Worm (Caenorhabditis elegans): ENCODE data around the gene btb-6.

DNA sequence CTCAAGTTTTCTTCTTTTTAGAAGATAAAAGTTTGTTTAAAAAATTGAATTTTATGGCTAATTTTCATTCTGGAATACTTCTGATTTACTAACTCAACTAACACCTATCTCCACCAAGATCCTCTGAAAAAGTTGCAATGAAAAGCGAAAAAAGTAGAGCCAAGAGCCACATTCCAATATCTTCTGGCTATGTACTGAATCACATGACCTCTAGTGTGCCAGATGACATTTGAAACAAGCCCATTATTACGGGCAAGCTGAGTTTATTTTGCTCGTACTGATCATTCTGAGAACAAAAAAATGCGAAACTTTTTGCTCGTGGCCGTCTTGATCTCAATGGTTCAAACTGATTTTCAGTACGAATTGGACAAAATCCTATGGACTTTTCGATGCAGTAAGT, 36.0 kb upstream of the btb-6 start, which contains the start of gene irld-36:
- TF ChIP-seq jun-1 (tag; optimal IDR thresholded peaks at IDR 0.05) (no peak), skn-1 (tag; optimal IDR thresholded peaks at IDR 0.05) (no peak), nhr-10 (tag; optimal IDR thresholded peaks at IDR 0.05) (no peak), ama-1 (optimal IDR thresholded peaks at IDR 0.05) (no peak), ceh-32 (tag; optimal IDR thresholded peaks at IDR 0.05; ENCODE audit: poor library complexity) (no peak), fos-1 (tag; optimal IDR thresholded peaks at IDR 0.05) (no peak), nhr-77 (tag; optimal IDR thresholded peaks at IDR 0.05) (no peak), daf-19 (GFP tag; conservative IDR thresholded peaks at IDR 0.05) (no peak), dmd-6 (GFP tag; IDR thresholded peaks at IDR 0.05) (no peak), R02D3.7 (tag; optimal IDR thresholded peaks at IDR 0.05) (no peak)
